Worm (Caenorhabditis elegans) whole organism, L3 larva: ENCODE results near the gene F13D12.10.
A peak's percentile ranks its signal among the peaks of the same experiment; 100 is the strongest.

Experiments
- R02D3.7 ChIP-seq: fragments of 150-350 bp; optimal IDR thresholded peaks from 2 replicates; lab custom pipeline; 2014; ENCODE audit warnings: missing biosample characterization, missing genetic modification characterization
- ZK546.5 ChIP-seq: sonication (generic microtip); optimal IDR thresholded peaks from 2 replicates; lab custom pipeline; 2017; ENCODE audit warnings: missing biosample characterization, missing genetic modification characterization
- aly-2 ChIP-seq: fragments of 150-350 bp; optimal IDR thresholded peaks from 2 replicates; lab custom pipeline; 2014; ENCODE audit warnings: missing biosample characterization, missing genetic modification characterization
- ceh-28 ChIP-seq: fragments of 150-350 bp; optimal IDR thresholded peaks from 2 replicates; lab custom pipeline; 2014; ENCODE audit warnings: missing biosample characterization, missing genetic modification reagents, missing genetic modification characterization
- ceh-82 ChIP-seq: fragments of 150-350 bp; optimal IDR thresholded peaks from 2 replicates; lab custom pipeline; 2014; ENCODE audit warnings: missing biosample characterization, missing genetic modification characterization
- ceh-9 ChIP-seq: sonication (generic microtip); optimal IDR thresholded peaks from 2 replicates; lab custom pipeline; 2018; ENCODE audit warnings: missing biosample characterization, missing genetic modification characterization
- egl-27 ChIP-seq: sonication (generic microtip); optimal IDR thresholded peaks from 4 replicates; lab custom pipeline; 2017; ENCODE audit warnings: missing biosample characterization, missing genetic modification reagents, missing genetic modification characterization
- egl-5 ChIP-seq: fragments of 150-350 bp; optimal IDR thresholded peaks from 2 replicates; lab custom pipeline; 2017; ENCODE audit warnings: missing biosample characterization, missing genetic modification reagents, missing genetic modification characterization, inconsistent platforms
- elt-1 ChIP-seq: fragments of 150-350 bp; optimal IDR thresholded peaks from 2 replicates; lab custom pipeline; 2014; ENCODE audit warnings: missing biosample characterization, missing genetic modification characterization
- elt-2 ChIP-seq: sonication (generic microtip); optimal IDR thresholded peaks from 2 replicates; lab custom pipeline; 2016; ENCODE audit warnings: missing genetic modification reagents, mild to moderate bottlenecking, missing genetic modification characterization, missing compliant biosample characterization
- eor-1 ChIP-seq, 2 experiments: fragments of 150-350 bp; optimal IDR thresholded peaks; 2 replicates each; lab custom pipeline; 2014 to 2018; ENCODE audit warnings: missing biosample characterization in 2 of 2, missing genetic modification characterization in 2 of 2
- fkh-10 ChIP-seq: sonication (generic microtip); optimal IDR thresholded peaks from 2 replicates; lab custom pipeline; 2017; ENCODE audit warnings: missing biosample characterization, missing genetic modification reagents, missing genetic modification characterization
- fkh-2 ChIP-seq: fragments of 150-350 bp; optimal IDR thresholded peaks from 2 replicates; lab custom pipeline; 2014; ENCODE audit warnings: missing biosample characterization, missing genetic modification reagents, missing genetic modification characterization
- hmg-11 ChIP-seq: sonication (generic microtip); optimal IDR thresholded peaks from 2 replicates; lab custom pipeline; 2016; ENCODE audit warnings: missing genetic modification characterization, missing compliant biosample characterization
- jun-1 ChIP-seq: fragments of 150-350 bp; optimal IDR thresholded peaks from 2 replicates; lab custom pipeline; 2014; ENCODE audit warnings: missing biosample characterization, missing genetic modification reagents, missing genetic modification characterization
- lin-15B ChIP-seq: fragments of 150-350 bp; optimal IDR thresholded peaks from 2 replicates; lab custom pipeline; 2014; ENCODE audit warnings: missing biosample characterization, missing genetic modification characterization
- mml-1 ChIP-seq: fragments of 150-350 bp; sonication (generic microtip); optimal IDR thresholded peaks from 3 replicates; lab custom pipeline; 2014; ENCODE audit warnings: missing biosample characterization, missing genetic modification characterization
- nfya-1 ChIP-seq: sonication (generic microtip); optimal IDR thresholded peaks from 2 replicates; lab custom pipeline; 2017; ENCODE audit warnings: missing genetic modification characterization, mild to moderate bottlenecking, missing compliant biosample characterization, antibody characterized with exemption, moderate library complexity; ENCODE audit not compliant: insufficient read depth
- nhr-11 ChIP-seq: fragments of 150-350 bp; optimal IDR thresholded peaks from 2 replicates; lab custom pipeline; 2014; ENCODE audit warnings: missing biosample characterization, missing genetic modification characterization
- nhr-12 ChIP-seq: fragments of 150-350 bp; optimal IDR thresholded peaks from 2 replicates; lab custom pipeline; 2014; ENCODE audit warnings: missing biosample characterization, missing genetic modification characterization
- nhr-23 ChIP-seq: fragments of 150-350 bp; optimal IDR thresholded peaks from 2 replicates; lab custom pipeline; 2014; ENCODE audit warnings: missing biosample characterization, missing genetic modification reagents, missing genetic modification characterization
- nhr-237 ChIP-seq: fragments of 150-350 bp; optimal IDR thresholded peaks from 2 replicates; lab custom pipeline; 2014; ENCODE audit warnings: missing biosample characterization, missing genetic modification characterization
- nhr-28 ChIP-seq: fragments of 150-350 bp; optimal IDR thresholded peaks from 2 replicates; lab custom pipeline; 2014; ENCODE audit warnings: missing biosample characterization, missing genetic modification characterization
- nhr-43 ChIP-seq: sonication (generic microtip); optimal IDR thresholded peaks from 2 replicates; lab custom pipeline; 2016; ENCODE audit warnings: mild to moderate bottlenecking, missing genetic modification characterization, missing compliant biosample characterization; ENCODE audit not compliant: poor library complexity, severe bottlenecking
- pha-4 ChIP-seq: fragments of 150-350 bp; optimal IDR thresholded peaks from 2 replicates; lab custom pipeline; 2014; ENCODE audit warnings: missing biosample characterization, missing genetic modification reagents, missing genetic modification characterization
- pqm-1 ChIP-seq: fragments of 150-350 bp; optimal IDR thresholded peaks from 2 replicates; lab custom pipeline; 2017; ENCODE audit warnings: missing biosample characterization, missing genetic modification characterization, inconsistent platforms
- sea-2 ChIP-seq: fragments of 150-350 bp; sonication (generic microtip); optimal IDR thresholded peaks from 4 replicates; lab custom pipeline; 2014; ENCODE audit warnings: missing biosample characterization, missing genetic modification reagents, missing genetic modification characterization
- skn-1 ChIP-seq: fragments of 150-350 bp; optimal IDR thresholded peaks from 2 replicates; lab custom pipeline; 2014; ENCODE audit warnings: missing biosample characterization, missing genetic modification characterization
- snpc-4 ChIP-seq: fragments of 150-350 bp; optimal IDR thresholded peaks from 2 replicates; lab custom pipeline; 2014; ENCODE audit warnings: missing biosample characterization, missing genetic modification characterization
- unc-62 ChIP-seq: fragments of 150-350 bp; sonication (generic microtip); optimal IDR thresholded peaks from 4 replicates; lab custom pipeline; 2014; ENCODE audit warnings: missing biosample characterization, missing genetic modification reagents, missing genetic modification characterization
- zag-1 ChIP-seq: fragments of 150-350 bp; optimal IDR thresholded peaks from 2 replicates; lab custom pipeline; 2014; ENCODE audit warnings: missing biosample characterization, missing genetic modification characterization
- ztf-11 ChIP-seq: fragments of 150-350 bp; optimal IDR thresholded peaks from 2 replicates; lab custom pipeline; 2014; ENCODE audit warnings: missing biosample characterization, missing genetic modification characterization
- ztf-4 ChIP-seq: fragments of 150-350 bp; optimal IDR thresholded peaks from 2 replicates; lab custom pipeline; 2014; ENCODE audit warnings: missing biosample characterization, missing genetic modification characterization

Gene F13D12.10

ce11 chrII:11710771-11711170, 2.8 kb upstream of the F13D12.10 start:
- TF ChIP-seq snpc-4 (tag; lab: Kevin White, UChicago): no peak
- TF ChIP-seq lin-15B (tag; lab: Kevin White, UChicago): no peak
- no peak for TF ChIP-seq nfya-1 (tag; lab: Kevin White, UChicago)
- no peak for TF ChIP-seq ztf-11 (tag; lab: Kevin White, UChicago)
- no peak for TF ChIP-seq egl-5 (tag; lab: Kevin White, UChicago)
- TF ChIP-seq fkh-10 (GFP tag; lab: Kevin White, UChicago): no peak
- TF ChIP-seq nhr-28 (tag; lab: Kevin White, UChicago): no peak
- no peak for TF ChIP-seq aly-2 (tag; lab: Kevin White, UChicago)
- no peak for TF ChIP-seq nhr-11 (tag; lab: Kevin White, UChicago)
- TF ChIP-seq ZK546.5: no peak

- TF ChIP-seq snpc-4 (tag; lab: Kevin White, UChicago) (peak; percentile 50), egl-5 (tag; lab: Kevin White, UChicago) (no peak), skn-1 (no peak)
These were observed 1.1 kb downstream of the F13D12.10 start for ce11 chrII:11714728-11715127.

ce11 chrII:11719533-11719932, 5.9 kb downstream of the F13D12.10 start:
- TF ChIP-seq fkh-2 (tag; lab: Kevin White, UChicago): no peak
- TF ChIP-seq eor-1 (tag; optimal IDR thresholded peaks at IDR 0.05; lab: Kevin White, UChicago): no peak
- no peak for TF ChIP-seq zag-1
- no peak for TF ChIP-seq ztf-4 (tag; lab: Kevin White, UChicago)
- TF ChIP-seq pha-4 (tag; lab: Kevin White, UChicago): no peak
- no peak for TF ChIP-seq mml-1 (tag; lab: Kevin White, UChicago)
- no peak for TF ChIP-seq R02D3.7 (tag; lab: Kevin White, UChicago)
- no peak for TF ChIP-seq nhr-43 (tag; lab: Kevin White, UChicago)
- TF ChIP-seq elt-2 (tag; lab: Kevin White, UChicago): no peak
- TF ChIP-seq unc-62 (GFP tag; lab: Kevin White, UChicago): no peak
- TF ChIP-seq nhr-12: no peak
- no peak for TF ChIP-seq ceh-28
- TF ChIP-seq hmg-11 (tag; lab: Kevin White, UChicago): no peak
- no peak for TF ChIP-seq skn-1
- no peak for TF ChIP-seq fkh-10 (GFP tag; lab: Kevin White, UChicago)

- no peak for TF ChIP-seq unc-62 (GFP tag; lab: Kevin White, UChicago)
- TF ChIP-seq nhr-23 (tag; lab: Kevin White, UChicago): no peak
- no peak for TF ChIP-seq aly-2 (tag; lab: Kevin White, UChicago)
- no peak for TF ChIP-seq elt-1 (tag; lab: Kevin White, UChicago)
- TF ChIP-seq jun-1: no peak
- no peak for TF ChIP-seq ceh-9 (tag; lab: Kevin White, UChicago)
- no peak for TF ChIP-seq ztf-4 (tag; lab: Kevin White, UChicago)
- no peak for TF ChIP-seq zag-1
- TF ChIP-seq nhr-43 (tag; lab: Kevin White, UChicago): no peak
- TF ChIP-seq nhr-237: no peak
- no peak for TF ChIP-seq eor-1 (tag; optimal IDR thresholded peaks at IDR 0.05; lab: Kevin White, UChicago)
These were observed 6.5 kb downstream of the F13D12.10 start, which contains the start of gene F13D12.3 for ce11 chrII:11720102-11720501. TSS of gene F13D12.3 (plus strand) at chrII:11720402.

ce11 chrII:11720819-11721218, 7.2 kb downstream of the F13D12.10 start:
- TF ChIP-seq skn-1: no peak
- TF ChIP-seq egl-27 (tag; lab: Kevin White, UChicago): no peak
- TF ChIP-seq fkh-10 (GFP tag; lab: Kevin White, UChicago): no peak
- TF ChIP-seq nhr-11 (tag; lab: Kevin White, UChicago): no peak

- no peak for TF ChIP-seq ceh-82 (tag; lab: Kevin White, UChicago)
- TF ChIP-seq zag-1: no peak
- no peak for TF ChIP-seq elt-1 (tag; lab: Kevin White, UChicago)
- TF ChIP-seq pqm-1 (tag; lab: Kevin White, UChicago): no peak
- TF ChIP-seq fkh-2 (tag; lab: Kevin White, UChicago): no peak
- TF ChIP-seq aly-2 (tag; lab: Kevin White, UChicago): no peak
- TF ChIP-seq sea-2 (GFP tag; lab: Kevin White, UChicago): no peak
- TF ChIP-seq nhr-12: no peak
- no peak for TF ChIP-seq mml-1 (tag; lab: Kevin White, UChicago)
- TF ChIP-seq unc-62 (GFP tag; lab: Kevin White, UChicago): no peak
- TF ChIP-seq jun-1: no peak
These were observed 8.0 kb downstream of the F13D12.10 start for ce11 chrII:11721604-11722003.
